Worm (Caenorhabditis elegans) whole organism, L4 larva: ENCODE results near the gene nhr-205.
A peak's percentile ranks its signal among the peaks of the same experiment; 100 is the strongest.

Source experiments
- F44E2.7 ChIP-seq: fragments of 200-800 bp; sonication (Bioruptor generic); IDR thresholded peaks from 2 replicates; pipeline ENCODE4 v2.1.2; 2022; ENCODE audit warnings: missing genetic modification characterization, missing compliant biosample characterization
- Y48G9A.11 ChIP-seq: fragments of 200-800 bp; sonication (Bioruptor generic); IDR thresholded peaks from 2 replicates; pipeline ENCODE4 v1.3.6; 2022; ENCODE audit warnings: missing genetic modification reagents, missing genetic modification characterization, missing compliant biosample characterization
- Y5F2A.4 ChIP-seq: fragments of 200-800 bp; sonication (Bioruptor generic); optimal IDR thresholded peaks from 2 replicates; lab custom pipeline; 2018; ENCODE audit warnings: mild to moderate bottlenecking, missing genetic modification characterization, missing compliant biosample characterization
- Y75B8A.6 ChIP-seq: fragments of 200-800 bp; sonication (Bioruptor generic); IDR thresholded peaks from 2 replicates; pipeline ENCODE4 v1.3.6; 2022; ENCODE audit warnings: missing genetic modification reagents, missing genetic modification characterization, missing compliant biosample characterization
- ZK546.5 ChIP-seq, 2 experiments: sonication (generic microtip); optimal IDR thresholded peaks; 2 replicates each; lab custom pipeline; 2017; ENCODE audit warnings: missing biosample characterization in 2 of 2, missing genetic modification characterization in 2 of 2
- ceh-44 ChIP-seq: fragments of 200-800 bp; sonication (Bioruptor generic); IDR thresholded peaks from 2 replicates; pipeline ENCODE4 v1.3.6; 2022; ENCODE audit warnings: missing genetic modification reagents, missing genetic modification characterization, missing compliant biosample characterization
- ctbp-1 ChIP-seq: fragments of 200-800 bp; sonication (Bioruptor generic); IDR thresholded peaks from 2 replicates; pipeline ENCODE4 v1.3.6; 2022; ENCODE audit warnings: missing genetic modification reagents, missing genetic modification characterization, missing compliant biosample characterization
- daf-16 ChIP-seq, 3 experiments: sonication (generic microtip); optimal IDR thresholded peaks; 2 replicates each; lab custom pipeline; 2016 to 2017; ENCODE audit warnings: missing genetic modification characterization in 3 of 3, missing genetic modification reagents in 3 of 3, mild to moderate bottlenecking in 2 of 3, missing compliant biosample characterization in 2 of 3, missing biosample characterization in 1 of 3, moderate library complexity in 1 of 3
- fkh-10 ChIP-seq: fragments of 150-350 bp; optimal IDR thresholded peaks from 2 replicates; lab custom pipeline; 2014; ENCODE audit warnings: missing biosample characterization, missing genetic modification reagents, missing genetic modification characterization
- fos-1 ChIP-seq: fragments of 150-350 bp; optimal IDR thresholded peaks from 2 replicates; lab custom pipeline; 2014; ENCODE audit warnings: missing biosample characterization, missing genetic modification characterization
- hlh-11 ChIP-seq: fragments of 200-800 bp; sonication (Bioruptor generic); optimal IDR thresholded peaks from 2 replicates; lab custom pipeline; 2018; ENCODE audit warnings: mild to moderate bottlenecking, missing genetic modification characterization, missing compliant biosample characterization
- hlh-30 ChIP-seq: sonication (generic microtip); optimal IDR thresholded peaks from 2 replicates; lab custom pipeline; 2017; ENCODE audit warnings: antibody characterized with exemption, mild to moderate bottlenecking, missing genetic modification characterization, missing compliant biosample characterization; ENCODE audit not compliant: insufficient read depth
- hmg-1.1 ChIP-seq: fragments of 200-800 bp; sonication (Bioruptor generic); IDR thresholded peaks from 2 replicates; pipeline ENCODE4 v1.3.6; 2022; ENCODE audit warnings: missing genetic modification reagents, missing genetic modification characterization, missing compliant biosample characterization
- lin-15B ChIP-seq: fragments of 150-350 bp; sonication (generic microtip); optimal IDR thresholded peaks from 3 replicates; lab custom pipeline; 2014; ENCODE audit warnings: missing biosample characterization, missing genetic modification characterization
- lin-29 ChIP-seq: fragments of 200-800 bp; sonication (Bioruptor generic); IDR thresholded peaks from 2 replicates; pipeline ENCODE4 v1.3.6; 2022; ENCODE audit warnings: missing genetic modification reagents, missing genetic modification characterization, missing compliant biosample characterization
- mdt-29 ChIP-seq: fragments of 200-800 bp; sonication (Bioruptor generic); IDR thresholded peaks from 2 replicates; pipeline ENCODE4 v1.3.6; 2022; ENCODE audit warnings: missing genetic modification reagents, missing genetic modification characterization, missing compliant biosample characterization
- mep-1 ChIP-seq: fragments of 150-350 bp; sonication (generic microtip); optimal IDR thresholded peaks from 3 replicates; lab custom pipeline; 2014; ENCODE audit warnings: missing biosample characterization, missing genetic modification characterization
- mes-2 ChIP-seq: sonication (generic microtip); optimal IDR thresholded peaks from 2 replicates; lab custom pipeline; 2016; ENCODE audit warnings: missing genotype, mild to moderate bottlenecking, missing genetic modification characterization, missing compliant biosample characterization; ENCODE audit not compliant: poor library complexity, severe bottlenecking
- mxl-2 ChIP-seq: fragments of 200-800 bp; sonication (Bioruptor generic); conservative IDR thresholded peaks from 2 replicates; pipeline ENCODE4 v1.3.6; 2022; ENCODE audit warnings: missing genetic modification reagents, missing genetic modification characterization, missing compliant biosample characterization
- nhr-111 ChIP-seq: fragments of 200-800 bp; sonication (Bioruptor generic); optimal IDR thresholded peaks from 2 replicates; lab custom pipeline; 2018; ENCODE audit warnings: mild to moderate bottlenecking, missing genetic modification characterization, missing compliant biosample characterization
- nhr-237 ChIP-seq: sonication (generic microtip); optimal IDR thresholded peaks from 2 replicates; lab custom pipeline; 2017; ENCODE audit warnings: missing biosample characterization, missing genetic modification characterization
- nhr-28 ChIP-seq: fragments of 150-350 bp; optimal IDR thresholded peaks from 2 replicates; lab custom pipeline; 2014; ENCODE audit warnings: missing biosample characterization, missing genetic modification characterization
- nhr-77 ChIP-seq: fragments of 150-350 bp; optimal IDR thresholded peaks from 2 replicates; lab custom pipeline; 2014; ENCODE audit warnings: missing biosample characterization, missing genetic modification characterization
- php-3 ChIP-seq: fragments of 200-800 bp; sonication (Bioruptor generic); IDR thresholded peaks from 2 replicates; pipeline ENCODE4 v1.3.6; 2022; ENCODE audit warnings: missing genetic modification reagents, missing genetic modification characterization, missing compliant biosample characterization
- pqm-1 ChIP-seq: sonication (generic microtip); optimal IDR thresholded peaks from 2 replicates; lab custom pipeline; 2017; ENCODE audit warnings: missing biosample characterization, missing genetic modification characterization
- rbr-2 ChIP-seq: sonication (generic microtip); optimal IDR thresholded peaks from 2 replicates; lab custom pipeline; 2016; ENCODE audit warnings: missing genotype, missing genetic modification characterization, missing compliant biosample characterization
- skn-1 ChIP-seq: fragments of 150-350 bp; optimal IDR thresholded peaks from 2 replicates; lab custom pipeline; 2014; ENCODE audit warnings: missing biosample characterization, missing genetic modification characterization
- unc-39 ChIP-seq: sonication (generic microtip); optimal IDR thresholded peaks from 2 replicates; lab custom pipeline; 2017; ENCODE audit warnings: missing biosample characterization, missing genetic modification characterization
- unc-62 ChIP-seq, 3 experiments: fragments of 150-350 bp in 1 of 3; sonication (generic microtip); optimal IDR thresholded peaks in 2 of 3; peaks in 1 of 3; 1 replicate in 1 of 3; 2 replicates in 2 of 3; lab custom pipeline; 2014 to 2017; ENCODE audit warnings: missing biosample characterization in 3 of 3, missing genetic modification characterization in 3 of 3, missing genetic modification reagents in 3 of 3, missing genotype in 1 of 3
- zip-2 ChIP-seq: fragments of 150-350 bp; optimal IDR thresholded peaks from 2 replicates; lab custom pipeline; 2014; ENCODE audit warnings: missing biosample characterization, missing genetic modification characterization
- ztf-11 ChIP-seq: fragments of 150-350 bp; optimal IDR thresholded peaks from 2 replicates; lab custom pipeline; 2014; ENCODE audit warnings: missing biosample characterization, missing genetic modification characterization
- ztf-7 ChIP-seq: fragments of 150-350 bp; optimal IDR thresholded peaks from 2 replicates; lab custom pipeline; 2014; ENCODE audit warnings: missing biosample characterization, missing genetic modification characterization

Gene nhr-205

ce11 chrV:10081636-10082035 is at the start of gene nhr-205:
Gene nhr-205, minus strand, starts transcription at chrV:10081776.
- TF ChIP-seq ztf-7 (tag; lab: Kevin White, UChicago) (no peak), skn-1 (tag; lab: Kevin White, UChicago) (no peak), nhr-28 (tag; lab: Kevin White, UChicago) (peak; percentile 89), Y75B8A.6 (GFP tag; lab: Robert Waterston, UW) (no peak), fos-1 (tag; lab: Kevin White, UChicago) (no peak), mes-2 (no peak), nhr-77 (peak; percentile 89)
- TF ChIP-seq, all 104 proteins: peak for 2

ce11 chrV:10130195-10130594 is 48.6 kb upstream of the nhr-205 start, which contains the start of gene aos-1:
Gene aos-1, minus strand, starts transcription at chrV:10130295.
- no peak for TF ChIP-seq ceh-44 (GFP tag; lab: Robert Waterston, UW)
- TF ChIP-seq pqm-1 (tag; lab: Kevin White, UChicago): no peak
- TF ChIP-seq lin-15B (tag; lab: Kevin White, UChicago): no peak

- TF ChIP-seq mxl-2 (GFP tag; lab: Robert Waterston, UW) (no peak), Y5F2A.4 (GFP tag; lab: Kevin White, UChicago) (no peak), ctbp-1 (GFP tag; lab: Robert Waterston, UW) (no peak), hlh-11 (tag; lab: Kevin White, UChicago) (no peak), ztf-11 (tag; lab: Kevin White, UChicago) (no peak), F44E2.7 (no peak), skn-1 (tag; lab: Kevin White, UChicago) (no peak), php-3 (GFP tag; lab: Robert Waterston, UW) (no peak), hmg-1.1 (GFP tag; lab: Robert Waterston, UW) (no peak), nhr-28 (tag; lab: Kevin White, UChicago) (peak; percentile 21), mdt-29 (GFP tag; lab: Robert Waterston, UW) (no peak), mes-2 (no peak), fkh-10 (GFP tag; lab: Kevin White, UChicago) (no peak), fos-1 (tag; lab: Kevin White, UChicago) (no peak), pqm-1 (tag; lab: Kevin White, UChicago) (peak; percentile 19), ZK546.5 (tag; optimal IDR thresholded peaks at IDR 0.05; lab: Kevin White, UChicago) (no peak), unc-39 (tag; lab: Kevin White, UChicago) (no peak), lin-15B (tag; lab: Kevin White, UChicago) (no peak), lin-29 (GFP tag; lab: Robert Waterston, UW) (no peak), nhr-111 (GFP tag; lab: Kevin White, UChicago) (no peak), ztf-7 (tag; lab: Kevin White, UChicago) (no peak), rbr-2 (tag; lab: Kevin White, UChicago) (no peak), hlh-30 (no peak), unc-62 (GFP tag; optimal IDR thresholded peaks at IDR 0.05 in 1 of 2; lab: Kevin White, UChicago) (peak in 1 of 2 experiments; percentile 83), unc-62 (tag; optimal IDR thresholded peaks at IDR 0.05; lab: Kevin White, UChicago) (no peak), mep-1 (tag; lab: Kevin White, UChicago) (no peak), nhr-237 (tag; lab: Kevin White, UChicago) (no peak), daf-16 (GFP tag; optimal IDR thresholded peaks at IDR 0.05; lab: Kevin White, UChicago) (no peak), daf-16 (tag; optimal IDR thresholded peaks at IDR 0.05; lab: Kevin White, UChicago) (peak; percentile 69), zip-2 (tag; lab: Kevin White, UChicago) (no peak)
These were observed 43.4 kb upstream of the nhr-205 start, which contains the start of gene C08B6.10 for ce11 chrV:10124799-10125548. Gene C08B6.10, plus strand, starts transcription at chrV:10125498.

ce11 chrV:10123324-10123723 is 41.7 kb upstream of the nhr-205 start, which contains the start of gene C08B6.6:
Gene C08B6.6, plus strand, starts transcription at chrV:10123624.
- TF ChIP-seq Y48G9A.11 (GFP tag; lab: Robert Waterston, UW): no peak
